Fruit fly (Drosophila melanogaster) whole organism, prepupa: Measurements from ENCODE around the gene CG11999.

Experiments
- Blimp-1 ChIP-seq: fragments of 200-800 bp; sonication (Bioruptor generic); optimal IDR thresholded peaks from 3 replicates; lab custom pipeline; 2017; ENCODE audit warnings: missing biosample characterization, missing genetic modification characterization, mild to moderate bottlenecking, moderate library complexity, missing genetic modification reagents
- CG11294 ChIP-seq: fragments of 200-800 bp; sonication (Bioruptor generic); IDR thresholded peaks from 2 replicates; pipeline ENCODE4 v1.3.6; 2022; ENCODE audit warnings: missing biosample characterization, missing genetic modification characterization
- CG11902 ChIP-seq: fragments of 200-800 bp; sonication (Bioruptor generic); optimal IDR thresholded peaks from 3 replicates; lab custom pipeline; 2016; ENCODE audit warnings: missing biosample characterization, missing genetic modification characterization
- CG15336 ChIP-seq: fragments of 200-800 bp; sonication (Bioruptor generic); IDR thresholded peaks from 2 replicates; pipeline ENCODE4 v1.3.6; 2022; ENCODE audit warnings: missing biosample characterization, missing genetic modification characterization
- CG1621 ChIP-seq: fragments of 200-800 bp; sonication (Bioruptor generic); optimal IDR thresholded peaks from 3 replicates; lab custom pipeline; 2018; ENCODE audit warnings: missing biosample characterization, mild to moderate bottlenecking, missing genetic modification characterization
- CG16779 ChIP-seq: fragments of 200-800 bp; sonication (Bioruptor generic); optimal IDR thresholded peaks from 3 replicates; lab custom pipeline; 2017; ENCODE audit warnings: missing biosample characterization, mild to moderate bottlenecking, missing genetic modification characterization
- CG31627 ChIP-seq: fragments of 200-800 bp; sonication (Bioruptor generic); optimal IDR thresholded peaks from 3 replicates; lab custom pipeline; 2016; ENCODE audit warnings: missing biosample characterization, missing genetic modification characterization
- CG32006 ChIP-seq: fragments of 200-800 bp; sonication (Bioruptor generic); optimal IDR thresholded peaks from 3 replicates; lab custom pipeline; 2017; ENCODE audit warnings: missing biosample characterization, mild to moderate bottlenecking, missing genetic modification characterization
- CG3919 ChIP-seq: fragments of 200-800 bp; sonication (Bioruptor generic); optimal IDR thresholded peaks from 3 replicates; lab custom pipeline; 2016; ENCODE audit warnings: missing biosample characterization, missing genetic modification characterization
- CG6276 ChIP-seq: fragments of 200-800 bp; sonication (Bioruptor generic); optimal IDR thresholded peaks from 2 replicates; lab custom pipeline; 2017; ENCODE audit warnings: missing biosample characterization, mild to moderate bottlenecking, missing genetic modification characterization
- CG8319 ChIP-seq: fragments of 200-800 bp; sonication (Bioruptor generic); optimal IDR thresholded peaks from 3 replicates; lab custom pipeline; 2016; ENCODE audit warnings: missing biosample characterization, missing genetic modification characterization
- CG9139 ChIP-seq: fragments of 200-800 bp; sonication (Bioruptor generic); optimal IDR thresholded peaks from 3 replicates; lab custom pipeline; 2017; ENCODE audit warnings: missing biosample characterization, mild to moderate bottlenecking, missing genetic modification characterization
- Eip75B ChIP-seq: fragments of 200-800 bp; sonication (Bioruptor generic); optimal IDR thresholded peaks from 3 replicates; lab custom pipeline; 2016; ENCODE audit warnings: missing biosample characterization, missing genetic modification characterization
- Eip78C ChIP-seq: fragments of 200-800 bp; sonication (Bioruptor generic); peaks from one replicate; lab custom pipeline; 2016; ENCODE audit warnings: missing biosample characterization, missing genetic modification characterization
- Eip93F ChIP-seq: fragments of 200-800 bp; sonication (Bioruptor generic); optimal IDR thresholded peaks from 2 replicates; lab custom pipeline; 2016; ENCODE audit warnings: missing biosample characterization, mild to moderate bottlenecking, missing genetic modification characterization
- Gug ChIP-seq: fragments of 200-800 bp; sonication (Bioruptor generic); IDR thresholded peaks from 2 replicates; pipeline ENCODE4 v1.3.6; 2022; ENCODE audit warnings: missing biosample characterization, missing genetic modification characterization
- Hr38 ChIP-seq: sonication (Bioruptor generic); optimal IDR thresholded peaks from 2 replicates; lab custom pipeline; 2016; ENCODE audit warnings: missing biosample characterization, missing genetic modification characterization
- Lpt ChIP-seq: fragments of 200-800 bp; sonication (Bioruptor generic); optimal IDR thresholded peaks from 3 replicates; lab custom pipeline; 2016; ENCODE audit warnings: missing biosample characterization, missing genetic modification characterization
- Met ChIP-seq: fragments of 200-800 bp; sonication (Bioruptor generic); optimal IDR thresholded peaks from 3 replicates; lab custom pipeline; 2016; ENCODE audit warnings: missing biosample characterization, missing genetic modification characterization
- OdsH ChIP-seq: fragments of 200-800 bp; sonication (Bioruptor generic); optimal IDR thresholded peaks from 3 replicates; lab custom pipeline; 2016; ENCODE audit warnings: missing biosample characterization, missing genetic modification characterization
- Sox102F ChIP-seq: fragments of 200-800 bp; sonication (Bioruptor generic); optimal IDR thresholded peaks from 2 replicates; lab custom pipeline; 2016; ENCODE audit warnings: missing biosample characterization, mild to moderate bottlenecking, missing genetic modification characterization
- Sox14 ChIP-seq: fragments of 200-800 bp; sonication (Bioruptor generic); optimal IDR thresholded peaks from 3 replicates; lab custom pipeline; 2016; ENCODE audit warnings: missing biosample characterization, missing genetic modification characterization
- Sox15 ChIP-seq: fragments of 200-800 bp; sonication (Bioruptor generic); optimal IDR thresholded peaks from 3 replicates; lab custom pipeline; 2016; ENCODE audit warnings: missing biosample characterization, missing genetic modification characterization
- achi ChIP-seq: fragments of 200-800 bp; sonication (Bioruptor generic); optimal IDR thresholded peaks from 3 replicates; lab custom pipeline; 2016; ENCODE audit warnings: missing biosample characterization, missing genetic modification characterization
- cyc ChIP-seq: fragments of 200-800 bp; sonication (Bioruptor generic); optimal IDR thresholded peaks from 3 replicates; lab custom pipeline; 2016; ENCODE audit warnings: missing biosample characterization, missing genetic modification characterization
- dac ChIP-seq: fragments of 200-800 bp; sonication (Bioruptor generic); optimal IDR thresholded peaks from 2 replicates; lab custom pipeline; 2017; ENCODE audit warnings: missing biosample characterization, mild to moderate bottlenecking, missing genetic modification characterization
- dsx ChIP-seq: fragments of 200-800 bp; optimal IDR thresholded peaks from 3 replicates; lab custom pipeline; 2019; ENCODE audit warnings: missing biosample characterization, mild to moderate bottlenecking, missing genetic modification characterization, moderate library complexity; ENCODE audit not compliant: poor library complexity, severe bottlenecking
- eg ChIP-seq: fragments of 200-800 bp; sonication (Bioruptor generic); IDR thresholded peaks from 3 replicates; pipeline ENCODE4 v1.3.6; 2022; ENCODE audit warnings: missing biosample characterization, missing genetic modification characterization
- fd59A ChIP-seq: fragments of 200-800 bp; sonication (Bioruptor generic); optimal IDR thresholded peaks from 2 replicates; lab custom pipeline; 2017; ENCODE audit warnings: missing biosample characterization, mild to moderate bottlenecking, missing genetic modification characterization, missing genetic modification reagents
- fd85E ChIP-seq: fragments of 200-800 bp; sonication (Bioruptor generic); optimal IDR thresholded peaks from 3 replicates; lab custom pipeline; 2016; ENCODE audit warnings: missing biosample characterization, missing genetic modification characterization
- fkh ChIP-seq: fragments of 200-800 bp; sonication (Bioruptor generic); optimal IDR thresholded peaks from 3 replicates; lab custom pipeline; 2017; ENCODE audit warnings: missing biosample characterization, mild to moderate bottlenecking, missing genetic modification characterization, moderate library complexity
- lz ChIP-seq: fragments of 200-800 bp; sonication (Bioruptor generic); optimal IDR thresholded peaks from 3 replicates; lab custom pipeline; 2016; ENCODE audit warnings: missing biosample characterization, missing genetic modification characterization
- net ChIP-seq: fragments of 200-800 bp; sonication (Bioruptor generic); optimal IDR thresholded peaks from 3 replicates; lab custom pipeline; 2016; ENCODE audit warnings: missing biosample characterization, missing genetic modification characterization
- pdm3 ChIP-seq: fragments of 200-800 bp; sonication (Bioruptor generic); optimal IDR thresholded peaks from 3 replicates; lab custom pipeline; 2016; ENCODE audit warnings: missing biosample characterization, missing genetic modification characterization
- spab ChIP-seq: fragments of 200-800 bp; sonication (Bioruptor generic); optimal IDR thresholded peaks from 2 replicates; lab custom pipeline; 2017; ENCODE audit warnings: missing biosample characterization, mild to moderate bottlenecking, missing genetic modification characterization, missing genetic modification reagents
- ss ChIP-seq, 2 experiments: fragments of 200-800 bp; sonication (Bioruptor generic); optimal IDR thresholded peaks; 2 replicates in 1 of 2; 3 replicates in 1 of 2; lab custom pipeline; 2017 to 2018; ENCODE audit warnings: mild to moderate bottlenecking in 2 of 2, missing biosample characterization in 2 of 2, missing genetic modification characterization in 2 of 2, moderate library complexity in 1 of 2
- svp ChIP-seq: fragments of 200-800 bp; sonication (Bioruptor generic); peaks from one replicate; lab custom pipeline; 2016; ENCODE audit warnings: missing biosample characterization, missing genetic modification characterization
- vri ChIP-seq: fragments of 200-800 bp; sonication (Bioruptor generic); optimal IDR thresholded peaks from 3 replicates; lab custom pipeline; 2016; ENCODE audit warnings: missing biosample characterization, mild to moderate bottlenecking, missing genetic modification characterization

The CG11999 gene

DNA sequence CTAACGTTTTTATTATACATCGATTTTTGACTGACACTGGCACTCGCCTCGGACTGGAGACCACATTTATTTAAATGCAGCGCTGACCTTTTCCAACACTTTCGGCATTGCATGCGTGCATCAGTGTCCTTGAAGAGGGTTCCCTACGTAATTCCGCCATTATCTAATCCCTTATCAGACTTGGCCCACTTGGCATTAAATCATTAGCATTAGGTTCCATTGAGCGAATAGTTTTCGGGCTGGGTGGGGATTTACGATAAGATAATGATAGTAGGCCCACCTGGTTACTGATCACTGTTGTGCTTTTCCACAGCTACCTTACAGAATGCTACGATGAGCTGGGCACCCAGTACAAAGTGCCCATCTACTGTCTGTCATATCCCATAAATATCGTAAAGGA, 40.7 kb upstream of the CG11999 start:
- TF ChIP-seq fd59A: no peak
- no peak for TF ChIP-seq CG31627 (GFP tag; lab: Kevin White, UChicago)
- TF ChIP-seq ss (GFP tag; optimal IDR thresholded peaks at IDR 0.05; lab: Kevin White, UChicago): no peak
- TF ChIP-seq achi (GFP tag; lab: Kevin White, UChicago): no peak
- no peak for TF ChIP-seq dsx (GFP tag; lab: Kevin White, UChicago)
- TF ChIP-seq eg (GFP tag; lab: Robert Waterston, UW): no peak
- no peak for TF ChIP-seq Eip93F (GFP tag; lab: Kevin White, UChicago)
- TF ChIP-seq Lpt (GFP tag; lab: Kevin White, UChicago): no peak

DNA sequence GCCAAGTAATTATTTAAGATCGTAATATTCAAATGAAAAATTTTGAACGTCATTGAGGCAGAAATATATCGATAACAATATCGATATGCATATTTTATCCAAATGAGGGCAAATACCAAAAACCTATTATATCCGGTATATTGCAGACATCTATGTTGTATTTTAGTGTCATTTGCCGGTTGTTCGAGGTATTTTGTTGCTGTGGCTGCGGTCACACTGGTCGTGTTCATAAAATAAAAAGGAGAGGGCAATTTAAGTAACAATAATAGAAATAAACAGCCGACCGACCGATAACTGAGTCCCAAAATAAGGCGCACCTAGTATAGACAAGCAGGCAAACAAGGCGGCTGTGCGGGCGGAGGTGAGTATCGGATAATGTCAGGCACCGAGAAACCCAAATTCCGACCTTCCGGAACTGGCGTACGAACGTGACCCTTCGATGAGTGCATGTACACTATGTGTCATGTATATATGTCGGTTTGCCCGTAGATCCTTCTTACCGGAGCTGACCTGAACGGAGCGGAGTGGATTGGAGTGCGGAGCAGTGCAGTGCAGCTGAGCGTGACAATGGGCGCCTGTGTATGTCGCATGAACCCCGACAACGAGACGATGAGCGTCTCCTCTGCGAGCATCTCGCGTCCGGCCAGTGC, 39.3 kb upstream of the CG11999 start, which contains the start of gene CG1172:
Gene CG1172, plus strand, starts transcription at position 181 of the 650 bp plus-strand sequence.
- TF ChIP-seq lz (peak; percentile 9), vri (GFP tag; lab: Kevin White, UChicago) (no peak), Sox15 (GFP tag; lab: Kevin White, UChicago) (no peak), CG11294 (GFP tag; lab: Robert Waterston, UW) (no peak), Met (GFP tag; lab: Kevin White, UChicago) (peak; percentile 9), CG1621 (tag; lab: Kevin White, UChicago) (peak; percentile 17), Hr38 (no peak), spab (GFP tag; lab: Kevin White, UChicago) (no peak), Sox102F (GFP tag; lab: Kevin White, UChicago) (no peak), eg (GFP tag; lab: Robert Waterston, UW) (no peak), dsx (GFP tag; lab: Kevin White, UChicago) (no peak), pdm3 (GFP tag; lab: Kevin White, UChicago) (no peak), dac (GFP tag; lab: Kevin White, UChicago) (no peak), CG6276 (GFP tag; lab: Kevin White, UChicago) (no peak), Gug (GFP tag; lab: Robert Waterston, UW) (no peak), Sox14 (peak; percentile 25), cyc (GFP tag; lab: Kevin White, UChicago) (no peak), CG3919 (GFP tag; lab: Kevin White, UChicago) (no peak), CG11902 (GFP tag; lab: Kevin White, UChicago) (no peak), Eip78C (peak; percentile 67), Lpt (GFP tag; lab: Kevin White, UChicago) (no peak), CG15336 (GFP tag; lab: Robert Waterston, UW) (no peak), fkh (GFP tag; lab: Kevin White, UChicago) (no peak), CG16779 (tag; lab: Kevin White, UChicago) (no peak), CG9139 (GFP tag; lab: Kevin White, UChicago) (no peak), svp (GFP tag; lab: Kevin White, UChicago) (peak; percentile 88), Eip75B (no peak), CG8319 (GFP tag; lab: Kevin White, UChicago) (no peak), fd85E (GFP tag; lab: Kevin White, UChicago) (no peak)

DNA sequence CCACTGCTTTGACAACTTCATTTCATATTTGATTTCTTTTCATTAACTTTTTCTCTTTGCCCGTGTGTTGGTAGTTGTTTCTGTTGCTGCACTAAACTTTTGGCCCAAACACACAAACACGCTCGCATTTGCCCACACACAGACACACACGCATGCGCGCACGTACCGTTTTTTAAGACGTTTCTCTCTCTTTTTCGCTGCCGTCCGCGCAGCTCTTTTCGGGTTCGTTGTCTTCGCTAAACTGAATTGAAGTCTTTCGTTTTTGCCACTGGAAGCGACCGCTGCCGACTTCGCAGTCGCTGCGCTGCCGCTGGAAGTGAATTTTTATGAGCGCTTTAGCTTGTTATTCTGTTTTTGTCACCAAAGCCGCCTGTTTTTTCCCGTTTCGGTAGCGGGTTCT, 38.1 kb upstream of the CG11999 start, which contains the start of gene kkv:
Gene kkv, minus strand, starts transcription at position 246 of the 400 bp plus-strand sequence.
- no peak for TF ChIP-seq spab (GFP tag; lab: Kevin White, UChicago)
- peak; percentile 39; the same call in 1 of the 3 replicates for TF ChIP-seq eg (GFP tag; lab: Robert Waterston, UW)

DNA sequence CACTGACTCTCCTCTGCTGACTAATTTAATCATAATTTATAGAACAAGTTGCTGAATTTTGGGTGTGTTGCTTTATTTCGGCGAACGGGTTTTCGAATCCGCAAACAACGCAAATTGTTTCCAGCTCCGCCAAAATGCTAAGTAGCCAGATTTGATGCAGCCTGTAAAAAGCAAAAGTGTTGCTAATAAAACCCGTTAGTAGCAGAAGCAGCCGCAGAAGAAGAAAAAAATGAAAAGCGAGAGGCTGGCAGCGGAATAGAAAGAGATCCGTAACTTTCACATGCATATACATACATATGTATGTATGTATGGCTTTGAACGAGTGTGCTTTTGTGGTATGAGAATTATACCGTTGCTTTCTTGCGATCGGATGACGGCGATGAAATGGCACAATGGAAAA, 37.5 kb upstream of the CG11999 start:
- TF ChIP-seq OdsH (GFP tag; lab: Kevin White, UChicago): no peak
- no peak for TF ChIP-seq CG32006 (GFP tag; lab: Kevin White, UChicago)
- peak; percentile 61 for TF ChIP-seq Blimp-1 (GFP tag; lab: Kevin White, UChicago)
- TF ChIP-seq net (GFP tag; lab: Kevin White, UChicago): no peak
- TF ChIP-seq Sox102F (GFP tag; lab: Kevin White, UChicago): no peak
